Worm (Caenorhabditis elegans) whole organism, L2 larva: ENCODE data around the gene F36G3.2.
A peak's percentile ranks its signal among the peaks of the same experiment; 100 is the strongest.

Source experiments
- C34F6.9 ChIP-seq: fragments of 150-350 bp; optimal IDR thresholded peaks from 2 replicates; lab custom pipeline; 2014; ENCODE audit warnings: missing biosample characterization, missing genetic modification characterization
- F13H6.1 ChIP-seq: sonication (generic microtip); optimal IDR thresholded peaks from 2 replicates; lab custom pipeline; 2016; ENCODE audit warnings: missing genetic modification characterization, missing compliant biosample characterization
- Y55F3AM.14 ChIP-seq: fragments of 200-800 bp; sonication (Bioruptor generic); optimal IDR thresholded peaks from 2 replicates; lab custom pipeline; 2018; ENCODE audit warnings: mild to moderate bottlenecking, missing genetic modification characterization, missing compliant biosample characterization
- ZK546.5 ChIP-seq: sonication (generic microtip); optimal IDR thresholded peaks from 2 replicates; lab custom pipeline; 2017; ENCODE audit warnings: missing biosample characterization, missing genetic modification characterization
- aly-2 ChIP-seq: fragments of 150-350 bp; optimal IDR thresholded peaks from 2 replicates; lab custom pipeline; 2014; ENCODE audit warnings: missing biosample characterization, missing genetic modification characterization
- ama-1 ChIP-seq: fragments of 150-350 bp; optimal IDR thresholded peaks from 2 replicates; lab custom pipeline; 2018; ENCODE audit warnings: inconsistent platforms
- ceh-16 ChIP-seq: fragments of 150-350 bp; optimal IDR thresholded peaks from 2 replicates; lab custom pipeline; 2014; ENCODE audit warnings: missing biosample characterization, missing genetic modification characterization
- ceh-82 ChIP-seq: fragments of 150-350 bp; optimal IDR thresholded peaks from 2 replicates; lab custom pipeline; 2014; ENCODE audit warnings: missing biosample characterization, missing genetic modification characterization
- crh-2 ChIP-seq: sonication (generic microtip); optimal IDR thresholded peaks from 2 replicates; lab custom pipeline; 2017; ENCODE audit warnings: missing biosample characterization, missing genetic modification characterization
- dmd-4 ChIP-seq: sonication (generic microtip); optimal IDR thresholded peaks from 2 replicates; lab custom pipeline; 2017; ENCODE audit warnings: missing biosample characterization, missing genetic modification characterization
- egl-27 ChIP-seq: sonication (generic microtip); optimal IDR thresholded peaks from 3 replicates; lab custom pipeline; 2017; ENCODE audit warnings: missing biosample characterization, missing genetic modification reagents, missing genetic modification characterization
- elt-1 ChIP-seq: fragments of 150-350 bp; optimal IDR thresholded peaks from 2 replicates; lab custom pipeline; 2014; ENCODE audit warnings: missing biosample characterization, missing genetic modification characterization
- elt-3 ChIP-seq: sonication (generic microtip); optimal IDR thresholded peaks from 2 replicates; lab custom pipeline; 2017; ENCODE audit warnings: missing biosample characterization, missing genetic modification characterization
- fos-1 ChIP-seq: fragments of 150-350 bp; optimal IDR thresholded peaks from 2 replicates; lab custom pipeline; 2014; ENCODE audit warnings: missing biosample characterization, missing genetic modification characterization
- gmeb-1 ChIP-seq: fragments of 150-350 bp; optimal IDR thresholded peaks from 2 replicates; lab custom pipeline; 2014; ENCODE audit warnings: missing biosample characterization, missing genetic modification characterization
- lin-11 ChIP-seq: fragments of 150-350 bp; sonication (generic microtip); optimal IDR thresholded peaks from 2 replicates; lab custom pipeline; 2014; ENCODE audit warnings: missing biosample characterization, missing genetic modification characterization, inconsistent platforms, mixed read lengths
- lin-13 ChIP-seq: fragments of 150-350 bp; optimal IDR thresholded peaks from 2 replicates; lab custom pipeline; 2014; ENCODE audit warnings: missing biosample characterization, missing genetic modification reagents, missing genetic modification characterization
- lin-39 ChIP-seq: fragments of 150-350 bp; optimal IDR thresholded peaks from 2 replicates; lab custom pipeline; 2014; ENCODE audit warnings: missing biosample characterization, missing genetic modification reagents, missing genetic modification characterization
- lsy-2 ChIP-seq, 2 experiments: fragments of 150-350 bp in 1 of 2; sonication (generic microtip) in 1 of 2; optimal IDR thresholded peaks; 2 replicates each; lab custom pipeline; 2014 to 2017; ENCODE audit warnings: missing biosample characterization in 2 of 2, missing genetic modification characterization in 2 of 2
- mab-5 ChIP-seq: fragments of 150-350 bp; optimal IDR thresholded peaks from 2 replicates; lab custom pipeline; 2014; ENCODE audit warnings: missing biosample characterization, missing genetic modification characterization
- mbf-1 ChIP-seq: sonication (generic microtip); optimal IDR thresholded peaks from 2 replicates; lab custom pipeline; 2017; ENCODE audit warnings: missing biosample characterization, missing genetic modification characterization
- mdl-1 ChIP-seq, 2 experiments: fragments of 150-350 bp in 1 of 2; sonication (generic microtip) in 1 of 2; optimal IDR thresholded peaks; 2 replicates each; lab custom pipeline; 2017; ENCODE audit warnings: missing biosample characterization in 2 of 2, missing genetic modification characterization in 2 of 2
- nhr-10 ChIP-seq: sonication (generic microtip); optimal IDR thresholded peaks from 2 replicates; lab custom pipeline; 2017; ENCODE audit warnings: missing biosample characterization, missing genetic modification characterization
- nhr-11 ChIP-seq: fragments of 150-350 bp; optimal IDR thresholded peaks from 2 replicates; lab custom pipeline; 2014; ENCODE audit warnings: missing biosample characterization, missing genetic modification characterization
- nhr-129 ChIP-seq: fragments of 150-350 bp; optimal IDR thresholded peaks from 2 replicates; lab custom pipeline; 2014; ENCODE audit warnings: missing biosample characterization, missing genetic modification characterization
- nhr-237 ChIP-seq: fragments of 150-350 bp; optimal IDR thresholded peaks from 2 replicates; lab custom pipeline; 2014; ENCODE audit warnings: missing biosample characterization, missing genetic modification characterization
- nhr-25 ChIP-seq: fragments of 150-350 bp; sonication (generic microtip); optimal IDR thresholded peaks from 3 replicates; lab custom pipeline; 2014; ENCODE audit warnings: missing biosample characterization, missing genetic modification characterization
- nhr-6 ChIP-seq: fragments of 150-350 bp; optimal IDR thresholded peaks from 2 replicates; lab custom pipeline; 2014; ENCODE audit warnings: missing biosample characterization, missing genetic modification characterization
- nhr-77 ChIP-seq: fragments of 150-350 bp; optimal IDR thresholded peaks from 2 replicates; lab custom pipeline; 2014; ENCODE audit warnings: missing biosample characterization, missing genetic modification characterization
- peb-1 ChIP-seq: fragments of 150-350 bp; optimal IDR thresholded peaks from 2 replicates; lab custom pipeline; 2014; ENCODE audit warnings: missing biosample characterization, missing genetic modification characterization
- sem-4 ChIP-seq: fragments of 150-350 bp; optimal IDR thresholded peaks from 2 replicates; lab custom pipeline; 2014; ENCODE audit warnings: missing biosample characterization, missing genetic modification reagents, missing genetic modification characterization
- skn-1 ChIP-seq: sonication (generic microtip); optimal IDR thresholded peaks from 2 replicates; lab custom pipeline; 2017; ENCODE audit warnings: missing biosample characterization, missing genetic modification characterization
- sma-3 ChIP-seq: sonication (generic microtip); optimal IDR thresholded peaks from 2 replicates; lab custom pipeline; 2016; ENCODE audit warnings: missing genetic modification reagents, missing genetic modification characterization, missing compliant biosample characterization
- sma-9 ChIP-seq, 2 experiments: fragments of 150-350 bp in 1 of 2; sonication (generic microtip) in 1 of 2; optimal IDR thresholded peaks; 2 replicates each; lab custom pipeline; 2014 to 2016; ENCODE audit warnings: missing genetic modification characterization in 2 of 2, mild to moderate bottlenecking in 1 of 2, missing biosample characterization in 1 of 2, missing compliant biosample characterization in 1 of 2, missing genetic modification reagents in 1 of 2, moderate library complexity in 1 of 2
- snpc-4 ChIP-seq: fragments of 150-350 bp; optimal IDR thresholded peaks from 2 replicates; lab custom pipeline; 2014; ENCODE audit warnings: missing biosample characterization, missing genetic modification characterization
- unc-55 ChIP-seq: fragments of 150-350 bp; sonication (generic microtip); optimal IDR thresholded peaks from 3 replicates; lab custom pipeline; 2014; ENCODE audit warnings: missing biosample characterization, missing genetic modification reagents, missing genetic modification characterization
- unc-62 ChIP-seq: fragments of 150-350 bp; optimal IDR thresholded peaks from 2 replicates; lab custom pipeline; 2014; ENCODE audit warnings: missing biosample characterization, missing genetic modification reagents, missing genetic modification characterization
- zag-1 ChIP-seq: fragments of 150-350 bp; optimal IDR thresholded peaks from 2 replicates; lab custom pipeline; 2014; ENCODE audit warnings: missing biosample characterization, missing genetic modification characterization
- ztf-11 ChIP-seq: sonication (generic microtip); optimal IDR thresholded peaks from 2 replicates; lab custom pipeline; 2017; ENCODE audit warnings: missing biosample characterization, missing genetic modification characterization
- ztf-4 ChIP-seq: fragments of 150-350 bp; optimal IDR thresholded peaks from 2 replicates; lab custom pipeline; 2014; ENCODE audit warnings: missing biosample characterization, missing genetic modification characterization

F36G3.2 gene

ce11 chrX:9794173-9794572 is at the start of gene F36G3.2:
F36G3.2 (minus strand) TSS chrX:9794273.
- TF ChIP-seq nhr-11 (no peak), elt-3 (tag; lab: Kevin White, UChicago) (no peak), F13H6.1 (tag; lab: Kevin White, UChicago) (no peak), lin-11 (no peak), nhr-129 (tag; lab: Kevin White, UChicago) (no peak), elt-1 (no peak), nhr-10 (tag; lab: Kevin White, UChicago) (no peak), sem-4 (tag; lab: Kevin White, UChicago) (no peak), ceh-16 (tag; lab: Kevin White, UChicago) (no peak), unc-62 (GFP tag; lab: Kevin White, UChicago) (no peak), ceh-82 (tag; lab: Kevin White, UChicago) (no peak), lsy-2 (tag; optimal IDR thresholded peaks at IDR 0.05; lab: Kevin White, UChicago) (no peak)

ce11 chrX:9843568-9843967 is 49.5 kb upstream of the F36G3.2 start:
- no peak for TF ChIP-seq skn-1 (tag; lab: Kevin White, UChicago)
- TF ChIP-seq nhr-10 (tag; lab: Kevin White, UChicago), result no peak
- no peak for TF ChIP-seq sem-4 (tag; lab: Kevin White, UChicago)
- TF ChIP-seq egl-27, result no peak
- TF ChIP-seq ama-1, result no peak
- TF ChIP-seq lin-13 (GFP tag; lab: Kevin White, UChicago), result no peak
- TF ChIP-seq unc-62 (GFP tag; lab: Kevin White, UChicago), result no peak
- TF ChIP-seq C34F6.9 (tag; lab: Kevin White, UChicago), result no peak
- TF ChIP-seq mdl-1 (tag; optimal IDR thresholded peaks at IDR 0.05; lab: Kevin White, UChicago), result no peak
- TF ChIP-seq sma-3, result no peak
- no peak for TF ChIP-seq crh-2 (tag; lab: Kevin White, UChicago)

ce11 chrX:9842102-9842501 is 48.0 kb upstream of the F36G3.2 start:
- TF ChIP-seq ztf-11 (tag; lab: Kevin White, UChicago) (no peak), lsy-2 (tag; optimal IDR thresholded peaks at IDR 0.05; lab: Kevin White, UChicago) (peak in 1 of 2 experiments; percentile 13), mdl-1 (tag; optimal IDR thresholded peaks at IDR 0.05; lab: Kevin White, UChicago) (no peak), nhr-129 (tag; lab: Kevin White, UChicago) (peak; percentile 32), mab-5 (tag; lab: Kevin White, UChicago) (peak; percentile 2), nhr-237 (tag; lab: Kevin White, UChicago) (no peak), nhr-25 (tag; lab: Kevin White, UChicago) (no peak), sem-4 (tag; lab: Kevin White, UChicago) (peak; percentile 24)

- no peak for TF ChIP-seq nhr-237 (tag; lab: Kevin White, UChicago)
- TF ChIP-seq C34F6.9 (tag; lab: Kevin White, UChicago), result no peak
- TF ChIP-seq aly-2 (tag; lab: Kevin White, UChicago), result no peak
- no peak for TF ChIP-seq snpc-4
- no peak for TF ChIP-seq unc-55 (GFP tag; lab: Kevin White, UChicago)
- no peak for TF ChIP-seq sma-9 (GFP tag; optimal IDR thresholded peaks at IDR 0.05; lab: Kevin White, UChicago)
- TF ChIP-seq sma-9 (tag; optimal IDR thresholded peaks at IDR 0.05; lab: Kevin White, UChicago), result no peak
- TF ChIP-seq mab-5 (tag; lab: Kevin White, UChicago), result peak; percentile 82
- TF ChIP-seq, all 48 proteins: peak for 1
Observed at ce11 chrX:9840864-9841263, 46.8 kb upstream of the F36G3.2 start.

ce11 chrX:9837989-9838541 is 44.0 kb upstream of the F36G3.2 start, which contains the start of gene ipla-2:
ipla-2 (minus strand) TSS chrX:9838039.
- peak; percentile 93 for TF ChIP-seq C34F6.9 (tag; lab: Kevin White, UChicago)
- TF ChIP-seq mdl-1 (tag; optimal IDR thresholded peaks at IDR 0.05; lab: Kevin White, UChicago), result peak; percentile 21 to 92
- peak; percentile 58 for TF ChIP-seq nhr-25 (tag; lab: Kevin White, UChicago)
- TF ChIP-seq dmd-4 (tag; lab: Kevin White, UChicago), result no peak
- no peak for TF ChIP-seq peb-1 (tag; lab: Kevin White, UChicago)
- TF ChIP-seq elt-3 (tag; lab: Kevin White, UChicago), result no peak
- TF ChIP-seq elt-1, result no peak
- TF ChIP-seq lin-39 (tag; lab: Kevin White, UChicago), result no peak
- TF ChIP-seq fos-1 (tag; lab: Kevin White, UChicago), result peak; percentile 84
- peak; percentile 74 for TF ChIP-seq sem-4 (tag; lab: Kevin White, UChicago)
- no peak for TF ChIP-seq Y55F3AM.14 (GFP tag; lab: Kevin White, UChicago)
- TF ChIP-seq sma-9 (GFP tag; optimal IDR thresholded peaks at IDR 0.05; lab: Kevin White, UChicago), result peak; percentile 59
- no peak for TF ChIP-seq sma-9 (tag; optimal IDR thresholded peaks at IDR 0.05; lab: Kevin White, UChicago)
- no peak for TF ChIP-seq mab-5 (tag; lab: Kevin White, UChicago)
- peak; percentile 91 for TF ChIP-seq nhr-129 (tag; lab: Kevin White, UChicago)
- TF ChIP-seq unc-62 (GFP tag; lab: Kevin White, UChicago), result no peak
- TF ChIP-seq ztf-11 (tag; lab: Kevin White, UChicago), result no peak
- TF ChIP-seq lsy-2 (tag; optimal IDR thresholded peaks at IDR 0.05; lab: Kevin White, UChicago), result peak; percentile 24 to 79
- no peak for TF ChIP-seq nhr-11
- no peak for TF ChIP-seq nhr-77
- no peak for TF ChIP-seq gmeb-1
- peak; percentile 55 for TF ChIP-seq lin-13 (GFP tag; lab: Kevin White, UChicago)
- TF ChIP-seq zag-1 (tag; lab: Kevin White, UChicago), result peak; percentile 38
- peak; percentile 17 for TF ChIP-seq lin-11
- TF ChIP-seq ztf-4 (tag; lab: Kevin White, UChicago), result peak; percentile 26
- peak; percentile 57 for TF ChIP-seq F13H6.1 (tag; lab: Kevin White, UChicago)
- TF ChIP-seq ceh-16 (tag; lab: Kevin White, UChicago), result no peak
- peak; percentile 88 for TF ChIP-seq crh-2 (tag; lab: Kevin White, UChicago)
- no peak for TF ChIP-seq ZK546.5 (tag; lab: Kevin White, UChicago)
- TF ChIP-seq skn-1 (tag; lab: Kevin White, UChicago), result peak; percentile 30
- no peak for TF ChIP-seq mbf-1 (tag; lab: Kevin White, UChicago)
- peak; percentile 65 for TF ChIP-seq nhr-6 (tag; lab: Kevin White, UChicago)
- peak; percentile 4 for TF ChIP-seq ama-1
